Fruit fly (Drosophila melanogaster) whole organism, embryonic: ENCODE data around the gene Nadsyn.

Source experiments
- BEAF-32 ChIP-seq: fragments of 200-800 bp; sonication (Bioruptor generic); optimal IDR thresholded peaks from 3 replicates; lab custom pipeline; 2017; ENCODE audit warnings: missing biosample characterization, missing genetic modification characterization, mild to moderate bottlenecking, moderate library complexity, missing genetic modification reagents
- CG10147 ChIP-seq: fragments of 200-800 bp; sonication (Bioruptor generic); optimal IDR thresholded peaks from 2 replicates; lab custom pipeline; 2019; ENCODE audit warnings: missing biosample characterization, mild to moderate bottlenecking, missing genetic modification characterization, moderate library complexity
- CG10366 ChIP-seq: fragments of 200-800 bp; sonication (Bioruptor generic); IDR thresholded peaks from 2 replicates; pipeline ENCODE4 v1.3.6; 2022; ENCODE audit warnings: missing biosample characterization, missing genetic modification characterization
- CG13123 ChIP-seq: fragments of 200-800 bp; sonication (Bioruptor generic); optimal IDR thresholded peaks from 2 replicates; lab custom pipeline; 2016; ENCODE audit warnings: missing biosample characterization, missing genetic modification characterization
- CG13775 ChIP-seq: fragments of 200-800 bp; sonication (Bioruptor generic); optimal IDR thresholded peaks from 3 replicates; lab custom pipeline; 2017; ENCODE audit warnings: missing biosample characterization, mild to moderate bottlenecking, missing genetic modification characterization
- CG14965 ChIP-seq: fragments of 200-800 bp; sonication (Bioruptor generic); optimal IDR thresholded peaks from 2 replicates; lab custom pipeline; 2016; ENCODE audit warnings: missing biosample characterization, missing genetic modification characterization, borderline replicate concordance
- CG15479 ChIP-seq: fragments of 200-800 bp; sonication (Bioruptor generic); optimal IDR thresholded peaks from 3 replicates; lab custom pipeline; 2019; ENCODE audit warnings: missing biosample characterization, mild to moderate bottlenecking, missing genetic modification characterization, moderate library complexity
- CG16815 ChIP-seq: fragments of 200-800 bp; sonication (Bioruptor generic); optimal IDR thresholded peaks from 3 replicates; lab custom pipeline; 2017; ENCODE audit warnings: missing biosample characterization, mild to moderate bottlenecking, missing genetic modification characterization
- CG17359 ChIP-seq: fragments of 200-800 bp; sonication (Bioruptor generic); optimal IDR thresholded peaks from 3 replicates; lab custom pipeline; 2018; ENCODE audit warnings: missing biosample characterization, mild to moderate bottlenecking, missing genetic modification characterization, moderate library complexity
- CG17612 ChIP-seq: fragments of 200-800 bp; sonication (Bioruptor generic); IDR thresholded peaks from 2 replicates; pipeline ENCODE4 v1.3.6; 2022; ENCODE audit warnings: missing biosample characterization, missing genetic modification characterization
- CG18476 ChIP-seq: fragments of 200-800 bp; sonication (Bioruptor generic); optimal IDR thresholded peaks from 2 replicates; lab custom pipeline; 2016; ENCODE audit warnings: missing biosample characterization, mild to moderate bottlenecking, missing genetic modification characterization
- CG2116 ChIP-seq: fragments of 200-800 bp; sonication (Bioruptor generic); optimal IDR thresholded peaks from 3 replicates; lab custom pipeline; 2018; ENCODE audit warnings: missing biosample characterization, mild to moderate bottlenecking, missing genetic modification characterization
- CG2875 ChIP-seq: fragments of 200-800 bp; sonication (Bioruptor generic); optimal IDR thresholded peaks from 2 replicates; lab custom pipeline; 2017; ENCODE audit warnings: missing biosample characterization, mild to moderate bottlenecking, missing genetic modification characterization, missing genetic modification reagents
- CG30020 ChIP-seq: fragments of 200-800 bp; optimal IDR thresholded peaks from 2 replicates; lab custom pipeline; 2019; ENCODE audit warnings: missing biosample characterization, mild to moderate bottlenecking, missing genetic modification characterization, moderate library complexity
- CG30403 ChIP-seq: fragments of 200-800 bp; sonication (Bioruptor generic); optimal IDR thresholded peaks from 3 replicates; lab custom pipeline; 2016; ENCODE audit warnings: missing biosample characterization, missing genetic modification characterization
- CG3726 ChIP-seq: fragments of 200-800 bp; sonication (Bioruptor generic); IDR thresholded peaks from 3 replicates; pipeline ENCODE4, ENCODE4 v1.3.6; 2022; ENCODE audit warnings: missing biosample characterization, missing genetic modification characterization
- CG4617 ChIP-seq: fragments of 200-800 bp; sonication (Bioruptor generic); optimal IDR thresholded peaks from 3 replicates; lab custom pipeline; 2016; ENCODE audit warnings: missing biosample characterization, missing genetic modification characterization, borderline replicate concordance
- CG9797 ChIP-seq: fragments of 200-800 bp; sonication (Bioruptor generic); optimal IDR thresholded peaks from 3 replicates; lab custom pipeline; 2018; ENCODE audit warnings: missing biosample characterization, mild to moderate bottlenecking, missing genetic modification characterization
- Dbx ChIP-seq: fragments of 200-800 bp; sonication (Bioruptor generic); IDR thresholded peaks from 3 replicates; pipeline ENCODE4 v1.3.6; 2022; ENCODE audit warnings: missing biosample characterization, missing genetic modification characterization
- ERR ChIP-seq: fragments of 200-800 bp; sonication (Bioruptor generic); optimal IDR thresholded peaks from 2 replicates; lab custom pipeline; 2016; ENCODE audit warnings: missing biosample characterization, missing genetic modification characterization
- Eip74EF ChIP-seq, 2 experiments: fragments of 200-800 bp in 1 of 2; fragments of >200 bp in 1 of 2; sonication (Bioruptor generic) in 1 of 2; optimal IDR thresholded peaks; 2 replicates each; lab custom pipeline; 2017 to 2019; ENCODE audit warnings: missing biosample characterization in 2 of 2, missing genetic modification characterization in 2 of 2, mild to moderate bottlenecking in 1 of 2, moderate library complexity in 1 of 2
- Hmr ChIP-seq: fragments of 200-800 bp; sonication (Bioruptor generic); optimal IDR thresholded peaks from 3 replicates; lab custom pipeline; 2017; ENCODE audit warnings: mild to moderate bottlenecking, missing biosample characterization, missing genetic modification reagents, missing genetic modification characterization
- MTF-1 ChIP-seq: fragments of 200-800 bp; sonication (Bioruptor generic); optimal IDR thresholded peaks from 2 replicates; lab custom pipeline; 2018; ENCODE audit warnings: missing biosample characterization, mild to moderate bottlenecking, missing genetic modification characterization, borderline replicate concordance
- Med ChIP-seq: fragments of 200-800 bp; sonication (Bioruptor generic); peaks from one replicate; lab custom pipeline; 2016; ENCODE audit warnings: missing biosample characterization, missing genetic modification characterization, mild to moderate bottlenecking, inconsistent platforms, moderate library complexity
- NC2β ChIP-seq: fragments of 200-800 bp; sonication (Bioruptor generic); optimal IDR thresholded peaks from 2 replicates; lab custom pipeline; 2016; ENCODE audit warnings: missing biosample characterization, missing genetic modification characterization
- Oli ChIP-seq: fragments of 200-800 bp; sonication (Bioruptor generic); optimal IDR thresholded peaks from 2 replicates; lab custom pipeline; 2018; ENCODE audit warnings: missing biosample characterization, mild to moderate bottlenecking, missing genetic modification characterization, moderate library complexity
- Optix ChIP-seq: fragments of 200-800 bp; sonication (Bioruptor generic); IDR thresholded peaks from 3 replicates; pipeline ENCODE4 v1.3.6; 2022; ENCODE audit warnings: missing biosample characterization, missing genetic modification characterization
- Pdp1 ChIP-seq, 2 experiments: fragments of 200-800 bp; sonication (Bioruptor generic); optimal IDR thresholded peaks; 3 replicates each; lab custom pipeline; 2016; ENCODE audit warnings: missing biosample characterization in 2 of 2, missing genetic modification characterization in 2 of 2, mild to moderate bottlenecking in 1 of 2, moderate library complexity in 1 of 2
- al ChIP-seq: fragments of 200-800 bp; sonication (Bioruptor generic); IDR thresholded peaks from 2 replicates; pipeline ENCODE4 v1.3.6; 2022; ENCODE audit warnings: missing biosample characterization, missing genetic modification characterization
- btn ChIP-seq: fragments of 200-800 bp; sonication (Bioruptor generic); optimal IDR thresholded peaks from 2 replicates; lab custom pipeline; 2016; ENCODE audit warnings: missing biosample characterization, missing genetic modification characterization
- dati ChIP-seq: fragments of 200-800 bp; sonication (Bioruptor generic); IDR thresholded peaks from 2 replicates; pipeline ENCODE4 v1.3.6; 2022; ENCODE audit warnings: missing biosample characterization, missing genetic modification characterization
- dmrt99B ChIP-seq: fragments of 200-800 bp; sonication (Bioruptor generic); optimal IDR thresholded peaks from 2 replicates; lab custom pipeline; 2018; ENCODE audit warnings: missing biosample characterization, mild to moderate bottlenecking, missing genetic modification characterization, moderate library complexity
- dpn ChIP-seq, 2 experiments: fragments of 200-800 bp; sonication (Bioruptor generic); optimal IDR thresholded peaks; 3 replicates each; lab custom pipeline; 2016; ENCODE audit warnings: missing biosample characterization in 2 of 2, missing genetic modification characterization in 2 of 2
- en ChIP-seq: fragments of 200-800 bp; sonication (Bioruptor generic); optimal IDR thresholded peaks from 2 replicates; lab custom pipeline; 2016; ENCODE audit warnings: missing biosample characterization, missing genetic modification characterization
- fd3F ChIP-seq: fragments of 200-800 bp; sonication (Bioruptor generic); optimal IDR thresholded peaks from 2 replicates; lab custom pipeline; 2018; ENCODE audit warnings: missing biosample characterization, mild to moderate bottlenecking, missing genetic modification characterization, moderate library complexity
- fd96Cb ChIP-seq: fragments of 200-800 bp; sonication (Bioruptor generic); optimal IDR thresholded peaks from 2 replicates; lab custom pipeline; 2018; ENCODE audit warnings: missing biosample characterization, mild to moderate bottlenecking, missing genetic modification characterization, moderate library complexity
- grau ChIP-seq: fragments of 200-800 bp; optimal IDR thresholded peaks from 3 replicates; lab custom pipeline; 2019; ENCODE audit warnings: missing biosample characterization, mild to moderate bottlenecking, missing genetic modification characterization, moderate library complexity
- inv ChIP-seq: fragments of 200-800 bp; sonication (Bioruptor generic); IDR thresholded peaks from 2 replicates; pipeline ENCODE4 v1.3.6; 2022; ENCODE audit warnings: missing biosample characterization, missing genetic modification characterization; ENCODE audit not compliant: partially characterized antibody
- nau ChIP-seq: fragments of 200-800 bp; sonication (Bioruptor generic); optimal IDR thresholded peaks from 3 replicates; lab custom pipeline; 2017; ENCODE audit warnings: missing biosample characterization, mild to moderate bottlenecking, missing genetic modification characterization, missing genetic modification reagents
- nerfin-1 ChIP-seq: fragments of 200-800 bp; sonication (Bioruptor generic); optimal IDR thresholded peaks from 3 replicates; lab custom pipeline; 2019; ENCODE audit warnings: missing biosample characterization, mild to moderate bottlenecking, missing genetic modification characterization, moderate library complexity
- nerfin-2 ChIP-seq: fragments of 200-800 bp; sonication (Bioruptor generic); IDR thresholded peaks from 2 replicates; pipeline ENCODE4 v1.3.6; 2022; ENCODE audit warnings: missing biosample characterization, missing genetic modification characterization; ENCODE audit not compliant: partially characterized antibody
- oc ChIP-seq: fragments of 200-800 bp; sonication (Bioruptor generic); optimal IDR thresholded peaks from 2 replicates; lab custom pipeline; 2018; ENCODE audit warnings: missing biosample characterization, mild to moderate bottlenecking, missing genetic modification characterization, moderate library complexity
- pros ChIP-seq: fragments of 200-800 bp; sonication (Bioruptor generic); optimal IDR thresholded peaks from 3 replicates; lab custom pipeline; 2019; ENCODE audit warnings: missing biosample characterization, mild to moderate bottlenecking, missing genetic modification characterization, moderate library complexity
- pzg ChIP-seq: fragments of 200-800 bp; sonication (Bioruptor generic); optimal IDR thresholded peaks from 3 replicates; lab custom pipeline; 2018; ENCODE audit warnings: missing biosample characterization, mild to moderate bottlenecking, missing genetic modification characterization, moderate library complexity
- schlank ChIP-seq: fragments of 200-800 bp; sonication (Bioruptor generic); optimal IDR thresholded peaks from 2 replicates; lab custom pipeline; 2018; ENCODE audit warnings: missing biosample characterization, mild to moderate bottlenecking, missing genetic modification characterization
- sr ChIP-seq: fragments of 200-800 bp; sonication (Bioruptor generic); IDR thresholded peaks from 3 replicates; pipeline ENCODE4 v1.3.6; 2022; ENCODE audit warnings: missing biosample characterization, missing genetic modification characterization
- sug ChIP-seq: fragments of 200-800 bp; optimal IDR thresholded peaks from 2 replicates; lab custom pipeline; 2019; ENCODE audit warnings: missing biosample characterization, mild to moderate bottlenecking, missing genetic modification characterization, moderate library complexity
- tin ChIP-seq: fragments of 200-800 bp; sonication (Bioruptor generic); optimal IDR thresholded peaks from 3 replicates; lab custom pipeline; 2016; ENCODE audit warnings: missing biosample characterization, missing genetic modification characterization

The Nadsyn gene

dm6 chrX:13756776-13757312 is 38.8 kb upstream of the Nadsyn start, which contains the start of the genes CG32625 and Rtc1 (continued):
- peak; percentile 54 for TF ChIP-seq CG15479 (GFP tag; lab: Kevin White, UChicago)
- TF ChIP-seq dmrt99B, result peak; percentile 50
- TF ChIP-seq NC2β (GFP tag; lab: Kevin White, UChicago), result no peak
- no peak for TF ChIP-seq en (GFP tag; lab: Kevin White, UChicago)
- TF ChIP-seq dpn (GFP tag; optimal IDR thresholded peaks at IDR 0.05; lab: Kevin White, UChicago), result peak in 1 of 2 experiments; percentile 50
- TF ChIP-seq btn (GFP tag; lab: Kevin White, UChicago), result no peak
- peak in 1 of 2 experiments; percentile 4 for TF ChIP-seq Pdp1 (GFP tag; optimal IDR thresholded peaks at IDR 0.05; lab: Kevin White, UChicago)
- 0 out of 2 replicates have a peak, but pooled peaks have one; percentile 16 for TF ChIP-seq inv (GFP tag; lab: Robert Waterston, UW)
- TF ChIP-seq CG18476 (GFP tag; lab: Kevin White, UChicago), result peak; percentile 21
- TF ChIP-seq CG2875 (GFP tag; lab: Kevin White, UChicago), result no peak
- peak; percentile 16 for TF ChIP-seq nerfin-1
- TF ChIP-seq sr (GFP tag; lab: Robert Waterston, UW), result no peak
- peak; percentile 59 for TF ChIP-seq sug (tag; lab: Kevin White, UChicago)
- TF ChIP-seq CG10366 (GFP tag; lab: Robert Waterston, UW), result peak; percentile 33; the same call in 1 of the 2 replicates
- peak; percentile 22 for TF ChIP-seq CG9797 (GFP tag; lab: Kevin White, UChicago)
- TF ChIP-seq CG30403 (GFP tag; lab: Kevin White, UChicago), result peak; percentile 64
- TF ChIP-seq CG4617 (GFP tag; lab: Kevin White, UChicago), result peak; percentile 1
- TF ChIP-seq nau (GFP tag; lab: Kevin White, UChicago), result no peak
- peak; percentile 44 for TF ChIP-seq al
- TF ChIP-seq CG17612 (GFP tag; lab: Robert Waterston, UW), result no peak
- TF ChIP-seq CG17359 (tag; lab: Kevin White, UChicago), result peak; percentile 51
- no peak for TF ChIP-seq dati (GFP tag; lab: Robert Waterston, UW)
- TF ChIP-seq fd96Cb (tag; lab: Kevin White, UChicago), result peak; percentile 15
- peak; percentile 60 for TF ChIP-seq BEAF-32 (GFP tag; lab: Kevin White, UChicago)
- TF ChIP-seq pros (GFP tag; lab: Kevin White, UChicago), result no peak
- peak; percentile 53 for TF ChIP-seq pzg (GFP tag; lab: Kevin White, UChicago)
- TF ChIP-seq CG2116 (GFP tag; lab: Kevin White, UChicago), result peak; percentile 43
- TF ChIP-seq CG30020 (tag; lab: Kevin White, UChicago), result peak; percentile 31
- no peak for TF ChIP-seq Eip74EF (GFP tag; optimal IDR thresholded peaks at IDR 0.05; lab: Kevin White, UChicago)
- no peak for TF ChIP-seq CG3726 (GFP tag; lab: Robert Waterston, UW)
- no peak for TF ChIP-seq MTF-1
- peak; percentile 52; the same call in 1 of the 2 replicates for TF ChIP-seq nerfin-2 (GFP tag; lab: Robert Waterston, UW)
- TF ChIP-seq CG16815, result no peak
- peak; percentile 14 for TF ChIP-seq fd3F (GFP tag; lab: Kevin White, UChicago)
- peak; percentile 42; the same call in 1 of the 3 replicates for TF ChIP-seq Dbx (GFP tag; lab: Robert Waterston, UW)
- TF ChIP-seq ERR (GFP tag; lab: Kevin White, UChicago), result no peak
- peak; percentile 64 for TF ChIP-seq Hmr (GFP tag; lab: Kevin White, UChicago)
- TF ChIP-seq Optix (GFP tag; lab: Robert Waterston, UW), result no peak
- TF ChIP-seq schlank (tag; lab: Kevin White, UChicago), result no peak
- TF ChIP-seq Oli (tag; lab: Kevin White, UChicago), result peak; percentile 17
- TF ChIP-seq Med (GFP tag; lab: Kevin White, UChicago), result peak; percentile 69
- TF ChIP-seq grau (tag; lab: Kevin White, UChicago), result peak; percentile 61
- no peak for TF ChIP-seq CG14965 (GFP tag; lab: Kevin White, UChicago)
- TF ChIP-seq CG10147 (GFP tag; lab: Kevin White, UChicago), result peak; percentile 53
- TF ChIP-seq CG13123 (GFP tag; lab: Kevin White, UChicago), result peak; percentile 21
- peak; percentile 59 for TF ChIP-seq CG13775 (GFP tag; lab: Kevin White, UChicago)
- peak; percentile 52 for TF ChIP-seq tin (GFP tag; lab: Kevin White, UChicago)
- TF ChIP-seq oc (tag; lab: Kevin White, UChicago), result no peak
